Worm (Caenorhabditis elegans) whole organism, L4/young adult: ENCODE results near the gene ZK1073.1.

ENCODE experiments used
- W03F9.2 ChIP-seq: fragments of 150-350 bp; optimal IDR thresholded peaks from 2 replicates; lab custom pipeline; 2014; ENCODE audit warnings: missing biosample characterization, missing genetic modification characterization
- dao-5 ChIP-seq: sonication (generic microtip); optimal IDR thresholded peaks from 2 replicates; lab custom pipeline; 2016; ENCODE audit warnings: missing genotype, missing genetic modification characterization, moderate library complexity, missing compliant biosample characterization
- him-1 ChIP-seq: sonication (generic microtip); optimal IDR thresholded peaks from 2 replicates; lab custom pipeline; 2016; ENCODE audit warnings: missing genotype, missing genetic modification reagents, missing genetic modification characterization, missing compliant biosample characterization

DNA sequence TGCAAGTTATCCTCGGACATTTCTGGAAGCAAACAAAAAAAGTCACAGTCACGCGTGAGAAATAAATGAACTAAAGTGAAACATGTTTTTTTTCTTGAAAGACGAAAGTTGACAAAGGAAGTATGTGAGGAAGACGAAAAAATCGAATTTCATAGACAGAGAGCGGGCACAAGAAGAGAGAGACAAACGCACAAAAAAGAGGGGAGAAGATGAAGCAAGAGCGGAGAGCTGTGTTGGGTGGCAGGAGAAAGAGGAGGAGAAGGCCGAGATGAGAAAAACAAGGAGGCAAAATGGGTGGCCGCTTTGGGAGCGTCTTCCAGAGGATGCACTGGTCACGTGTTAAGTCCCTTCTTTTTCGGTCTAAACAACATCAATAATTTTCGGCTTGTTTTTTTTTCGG lies at the start of gene ZK1073.1:
- TF ChIP-seq W03F9.2 (tag; lab: Kevin White, UChicago) (no peak), him-1 (no peak), dao-5 (tag; lab: Kevin White, UChicago) (no peak)
